Worm (Caenorhabditis elegans): ENCODE results near the gene F41C6.6.

DNA sequence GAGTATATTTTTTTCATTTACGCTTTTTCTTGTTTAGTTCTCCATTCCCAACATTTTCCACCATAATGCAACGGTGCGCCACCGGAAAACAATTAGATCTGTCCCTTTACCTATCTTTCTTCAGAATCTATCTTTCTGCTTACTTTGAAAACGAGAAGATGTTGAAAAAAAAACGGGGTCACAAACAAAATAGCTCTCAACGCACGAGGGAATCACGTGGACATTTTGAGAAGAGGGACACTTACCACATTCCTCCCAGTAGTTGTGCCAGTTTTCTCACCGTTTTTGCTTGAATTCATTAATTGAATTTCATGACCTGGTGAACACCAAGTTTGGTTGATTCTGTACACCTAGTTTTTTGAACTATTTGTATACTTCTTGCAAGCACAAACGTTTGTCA, 34.5 kb upstream of the F41C6.6 start:
- TF ChIP-seq unc-62 (GFP tag; optimal IDR thresholded peaks at IDR 0.05) (no peak), nhr-237 (tag; optimal IDR thresholded peaks at IDR 0.05) (no peak), lin-13 (tag; optimal IDR thresholded peaks at IDR 0.05) (no peak)

All from whole organism, mixed stage, embryonic.